Worm (Caenorhabditis elegans) whole organism, L3 larva: ENCODE data around the gene ZK546.19.
A peak's percentile ranks its signal among the peaks of the same experiment; 100 is the strongest.

Source experiments
- aly-2 ChIP-seq: fragments of 150-350 bp; optimal IDR thresholded peaks from 2 replicates; lab custom pipeline; 2014; ENCODE audit warnings: missing biosample characterization, missing genetic modification characterization
- ama-1 ChIP-seq: fragments of 150-350 bp; optimal IDR thresholded peaks from 2 replicates; lab custom pipeline; 2018
- ceh-16 ChIP-seq: sonication (generic microtip); optimal IDR thresholded peaks from 2 replicates; lab custom pipeline; 2017; ENCODE audit warnings: missing biosample characterization, missing genetic modification characterization
- ceh-82 ChIP-seq: fragments of 150-350 bp; optimal IDR thresholded peaks from 2 replicates; lab custom pipeline; 2014; ENCODE audit warnings: missing biosample characterization, missing genetic modification characterization
- elt-2 ChIP-seq: sonication (generic microtip); optimal IDR thresholded peaks from 2 replicates; lab custom pipeline; 2016; ENCODE audit warnings: missing genetic modification reagents, mild to moderate bottlenecking, missing genetic modification characterization, missing compliant biosample characterization
- elt-3 ChIP-seq, 3 experiments: fragments of 150-350 bp in 1 of 3; sonication (generic microtip) in 2 of 3; optimal IDR thresholded peaks; 2 replicates in 2 of 3; 4 replicates in 1 of 3; lab custom pipeline; 2014 to 2017; ENCODE audit warnings: missing biosample characterization in 3 of 3, missing genetic modification characterization in 3 of 3
- eor-1 ChIP-seq, 2 experiments: fragments of 150-350 bp; optimal IDR thresholded peaks; 2 replicates each; lab custom pipeline; 2014 to 2018; ENCODE audit warnings: missing biosample characterization in 2 of 2, missing genetic modification characterization in 2 of 2
- fkh-2 ChIP-seq: fragments of 150-350 bp; optimal IDR thresholded peaks from 2 replicates; lab custom pipeline; 2014; ENCODE audit warnings: missing biosample characterization, missing genetic modification reagents, missing genetic modification characterization
- hmg-11 ChIP-seq: sonication (generic microtip); optimal IDR thresholded peaks from 2 replicates; lab custom pipeline; 2016; ENCODE audit warnings: missing genetic modification characterization, missing compliant biosample characterization
- lin-39 ChIP-seq: fragments of 150-350 bp; optimal IDR thresholded peaks from 2 replicates; lab custom pipeline; 2018; ENCODE audit warnings: missing biosample characterization, missing genetic modification reagents, missing genetic modification characterization
- nfya-1 ChIP-seq: sonication (generic microtip); optimal IDR thresholded peaks from 2 replicates; lab custom pipeline; 2017; ENCODE audit warnings: missing genetic modification characterization, mild to moderate bottlenecking, missing compliant biosample characterization, antibody characterized with exemption, moderate library complexity; ENCODE audit not compliant: insufficient read depth
- nhr-11 ChIP-seq: fragments of 150-350 bp; optimal IDR thresholded peaks from 2 replicates; lab custom pipeline; 2014; ENCODE audit warnings: missing biosample characterization, missing genetic modification characterization
- nhr-25 ChIP-seq: sonication (generic microtip); optimal IDR thresholded peaks from 2 replicates; lab custom pipeline; 2017; ENCODE audit warnings: missing biosample characterization, missing genetic modification characterization
- nhr-28 ChIP-seq: fragments of 150-350 bp; optimal IDR thresholded peaks from 2 replicates; lab custom pipeline; 2014; ENCODE audit warnings: missing biosample characterization, missing genetic modification characterization
- nhr-67 ChIP-seq: fragments of 150-350 bp; optimal IDR thresholded peaks from 2 replicates; lab custom pipeline; 2014; ENCODE audit warnings: missing biosample characterization, missing genetic modification characterization
- nhr-76 ChIP-seq: fragments of 150-350 bp; sonication (generic microtip); optimal IDR thresholded peaks from 5 replicates; lab custom pipeline; 2014; ENCODE audit warnings: missing biosample characterization, missing genetic modification characterization
- pha-4 ChIP-seq: fragments of 150-350 bp; optimal IDR thresholded peaks from 2 replicates; lab custom pipeline; 2014; ENCODE audit warnings: missing biosample characterization, missing genetic modification reagents, missing genetic modification characterization
- pqm-1 ChIP-seq: fragments of 150-350 bp; optimal IDR thresholded peaks from 2 replicates; lab custom pipeline; 2017; ENCODE audit warnings: missing biosample characterization, missing genetic modification characterization, inconsistent platforms
- sea-2 ChIP-seq: fragments of 150-350 bp; sonication (generic microtip); optimal IDR thresholded peaks from 4 replicates; lab custom pipeline; 2014; ENCODE audit warnings: missing biosample characterization, missing genetic modification reagents, missing genetic modification characterization
- skn-1 ChIP-seq: fragments of 150-350 bp; optimal IDR thresholded peaks from 2 replicates; lab custom pipeline; 2014; ENCODE audit warnings: missing biosample characterization, missing genetic modification characterization
- zag-1 ChIP-seq: fragments of 150-350 bp; optimal IDR thresholded peaks from 2 replicates; lab custom pipeline; 2014; ENCODE audit warnings: missing biosample characterization, missing genetic modification characterization
- ztf-4 ChIP-seq: fragments of 150-350 bp; optimal IDR thresholded peaks from 2 replicates; lab custom pipeline; 2014; ENCODE audit warnings: missing biosample characterization, missing genetic modification characterization

Gene ZK546.19

DNA sequence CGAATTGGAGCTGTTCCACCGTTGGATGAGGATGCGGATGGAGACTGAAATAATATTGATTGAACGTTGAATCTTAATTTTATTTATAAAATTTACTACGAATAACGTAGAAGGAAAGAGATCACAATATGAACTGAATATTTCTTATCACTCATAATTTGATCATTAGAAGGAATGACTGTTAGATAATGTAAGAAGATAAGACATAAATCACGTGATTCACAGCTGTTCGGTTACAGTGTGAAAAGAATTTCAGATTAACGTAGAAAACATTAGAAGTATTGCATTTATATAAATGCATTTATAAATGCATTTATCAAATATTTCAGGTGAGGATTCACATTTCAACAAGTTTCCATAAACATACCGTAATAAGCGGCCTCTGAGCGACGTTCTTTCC is 1.3 kb downstream of the ZK546.19 start:
- peak; percentile 96 for TF ChIP-seq elt-2 (tag; lab: Kevin White, UChicago)
- no peak for TF ChIP-seq aly-2 (tag; lab: Kevin White, UChicago)
- TF ChIP-seq pha-4 (tag; lab: Kevin White, UChicago) = peak; percentile 24
- no peak for TF ChIP-seq nhr-25 (tag; lab: Kevin White, UChicago)
- peak; percentile 80 for TF ChIP-seq pqm-1 (tag; lab: Kevin White, UChicago)

DNA sequence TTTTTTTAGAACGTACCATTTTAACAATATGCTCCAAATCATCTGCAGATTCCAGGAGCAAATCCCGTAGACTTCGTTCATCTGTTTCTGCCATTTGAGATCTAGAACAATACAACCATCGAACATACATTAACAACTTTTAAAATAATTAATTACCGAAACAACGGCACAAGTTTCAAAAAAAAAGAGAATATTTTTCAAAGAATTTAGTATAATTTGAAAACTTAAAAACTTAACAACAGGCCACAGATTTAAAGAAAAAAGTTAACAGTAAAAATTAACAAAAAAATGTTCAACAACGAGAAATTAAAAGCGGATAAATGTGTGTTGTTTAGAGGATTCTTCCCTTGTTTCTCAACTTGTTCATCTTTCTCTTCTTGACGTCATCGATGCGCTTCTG is 2.3 kb downstream of the ZK546.19 start, which contains the start of gene mdt-4:
Gene mdt-4, minus strand, starts transcription at position 101 of the 400 bp plus-strand sequence.
- TF ChIP-seq eor-1 (tag; optimal IDR thresholded peaks at IDR 0.05; lab: Kevin White, UChicago) (no peak), skn-1 (tag; lab: Kevin White, UChicago) (no peak), lin-39 (tag; lab: Kevin White, UChicago) (no peak), nhr-67 (tag; lab: Kevin White, UChicago) (no peak), ceh-16 (tag; lab: Kevin White, UChicago) (no peak)

DNA sequence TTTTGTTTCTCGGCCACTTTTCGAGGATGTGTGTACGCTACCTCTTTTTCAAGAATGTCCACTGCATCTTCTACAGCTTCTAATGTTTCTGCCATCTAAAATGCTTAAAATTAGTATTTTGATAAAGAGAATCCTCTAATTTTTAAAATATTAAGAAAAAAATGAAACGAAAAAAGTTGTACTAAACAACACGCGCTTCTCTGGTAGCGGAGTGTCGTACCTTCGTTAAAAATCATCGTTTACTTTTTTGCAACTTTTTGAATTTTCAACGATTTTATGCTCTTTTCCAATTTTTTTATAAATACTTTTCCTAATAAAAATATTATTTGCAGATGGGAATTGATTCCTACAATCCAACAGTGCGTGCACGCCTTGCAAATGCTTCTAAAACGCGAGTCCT is 4.2 kb downstream of the ZK546.19 start, which contains the start of the genes gldi-11 and ZK546.2:
Gene gldi-11, minus strand, starts transcription at position 95 of the 400 bp plus-strand sequence.
Gene ZK546.2, plus strand, starts transcription at position 333 of the 400 bp plus-strand sequence.
- TF ChIP-seq zag-1 (tag; lab: Kevin White, UChicago) (no peak), nfya-1 (tag; lab: Kevin White, UChicago) (peak; percentile 16), skn-1 (tag; lab: Kevin White, UChicago) (peak; percentile 13), elt-2 (tag; lab: Kevin White, UChicago) (peak; percentile 11), ama-1 (lab: Kevin White, UChicago) (no peak), pha-4 (tag; lab: Kevin White, UChicago) (peak; percentile 55), hmg-11 (tag; lab: Kevin White, UChicago) (peak; percentile 23)
- TF ChIP-seq, all 47 proteins: peak for 5

DNA sequence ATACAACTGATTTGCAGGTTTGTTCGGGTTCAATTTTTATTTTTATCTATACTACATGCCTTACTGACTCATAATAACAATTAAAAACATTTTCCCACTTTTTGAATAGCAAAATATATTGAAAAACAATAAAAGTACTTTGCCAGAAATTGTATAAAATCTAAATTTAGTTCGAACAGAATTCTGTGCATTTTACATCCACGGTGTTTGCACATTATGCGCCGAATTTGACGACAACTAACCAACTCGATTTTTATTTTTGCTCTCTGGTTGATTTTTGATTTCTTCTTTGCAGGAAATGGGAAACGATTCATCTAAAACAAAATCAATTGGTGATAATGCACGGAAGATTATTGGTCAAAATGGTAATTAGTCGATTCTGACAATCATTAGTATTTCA is 5.2 kb downstream of the ZK546.19 start:
- TF ChIP-seq ceh-82 (tag; lab: Kevin White, UChicago) = no peak
- peak; percentile 40 for TF ChIP-seq elt-2 (tag; lab: Kevin White, UChicago)
- TF ChIP-seq pha-4 (tag; lab: Kevin White, UChicago) = peak; percentile 9
- TF ChIP-seq, all 47 proteins: peak for 2

DNA sequence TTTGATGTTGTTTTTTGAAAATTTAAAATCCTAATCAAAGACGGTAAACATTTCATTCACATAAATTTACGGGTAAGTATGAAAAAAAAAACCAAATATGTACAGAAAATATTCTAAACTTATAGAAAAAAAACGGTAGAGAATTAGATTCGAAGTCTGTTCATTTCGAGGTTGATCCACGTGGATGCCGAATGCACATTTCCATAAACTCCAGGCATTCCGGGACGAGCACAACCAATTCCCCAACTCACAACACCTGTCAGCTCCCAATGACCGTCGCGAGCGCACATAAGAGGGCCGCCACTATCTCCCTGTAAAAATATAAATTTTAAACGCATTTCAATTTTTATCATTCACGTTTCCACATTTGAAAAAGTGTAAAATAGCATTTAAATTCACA is 6.6 kb downstream of the ZK546.19 start:
- TF ChIP-seq nhr-11 (tag; lab: Kevin White, UChicago) (no peak), elt-2 (tag; lab: Kevin White, UChicago) (peak; percentile 32)

DNA sequence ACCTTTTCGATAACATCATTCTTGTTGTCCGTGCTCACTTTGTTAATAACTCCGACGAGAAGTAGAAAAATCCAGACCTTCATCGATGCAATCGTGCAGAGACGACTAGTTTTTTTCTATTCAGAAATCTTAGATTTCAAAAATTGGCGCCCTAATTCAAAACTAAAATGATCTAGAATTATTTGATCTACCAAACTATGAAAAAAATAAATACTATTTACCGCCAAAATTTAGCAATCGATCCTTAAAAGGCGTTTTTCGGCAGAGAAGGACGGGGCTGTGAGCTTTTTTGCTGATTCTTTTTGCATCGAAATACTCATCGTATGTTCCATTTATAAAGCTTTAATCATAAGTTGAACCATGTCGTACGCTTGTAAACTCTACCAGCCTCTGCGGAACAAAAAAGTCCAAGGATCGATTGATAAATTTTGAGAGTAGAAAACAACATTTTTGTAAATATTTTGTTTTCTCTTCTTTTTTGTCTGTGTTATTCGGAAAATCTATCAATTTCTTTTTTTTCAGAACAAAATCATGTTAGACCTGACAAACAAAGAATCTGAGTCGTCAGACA is 7.9 kb downstream of the ZK546.19 start, which contains the start of the genes try-1 and zyg-12:
Gene try-1, minus strand, starts transcription at position 148 of the 571 bp plus-strand sequence.
Gene zyg-12, plus strand, starts transcription at position 521 of the 571 bp plus-strand sequence.
- TF ChIP-seq ztf-4 (tag; lab: Kevin White, UChicago) (no peak), elt-2 (tag; lab: Kevin White, UChicago) (peak; percentile 28)

DNA sequence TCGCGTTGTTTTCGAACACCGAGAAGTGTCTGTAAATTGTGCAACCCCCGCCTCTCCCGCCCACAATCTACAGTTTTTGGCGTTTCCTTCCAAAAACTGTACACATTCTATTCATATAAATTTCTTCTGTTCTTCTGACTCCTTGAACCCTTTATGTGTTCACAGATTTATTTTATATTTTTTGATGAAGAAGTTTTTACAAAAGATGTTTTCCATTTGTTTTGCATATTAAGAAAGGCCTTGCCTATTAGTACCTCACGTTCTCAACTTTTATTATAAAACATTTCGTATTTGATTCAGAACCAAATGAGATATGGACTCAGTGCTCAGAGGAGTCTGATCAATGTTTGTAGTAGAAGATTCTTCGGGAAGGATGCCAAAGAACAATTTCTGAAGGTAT is 11.8 kb downstream of the ZK546.19 start, which contains the start of gene ndx-3:
Gene ndx-3, plus strand, starts transcription at position 301 of the 400 bp plus-strand sequence.
- TF ChIP-seq nfya-1 (tag; lab: Kevin White, UChicago) (no peak), ztf-4 (tag; lab: Kevin White, UChicago) (no peak), sea-2 (GFP tag; lab: Kevin White, UChicago) (no peak), nhr-76 (no peak), ceh-16 (tag; lab: Kevin White, UChicago) (no peak), nhr-28 (tag; lab: Kevin White, UChicago) (no peak), fkh-2 (tag; lab: Kevin White, UChicago) (no peak), elt-3 (tag; optimal IDR thresholded peaks at IDR 0.05; lab: Kevin White, UChicago) (no peak), nhr-67 (tag; lab: Kevin White, UChicago) (no peak)
- TF ChIP-seq, all 47 proteins: peak for 0
